Worm (Caenorhabditis elegans) whole organism, late embryonic: ENCODE data around the gene srx-92.
"Not testable (repeated sequence)": the region's sequence is repeated elsewhere in the genome, so short reads cannot be mapped to it uniquely, and the experiment has no call there.

ENCODE experiments used
- C08G9.2 ChIP-seq: sonication (generic microtip); optimal IDR thresholded peaks from 2 replicates; lab custom pipeline; 2016; ENCODE audit warnings: mild to moderate bottlenecking, missing genetic modification characterization, moderate library complexity, missing compliant biosample characterization
- C38D4.7 ChIP-seq: fragments of 200-800 bp; sonication (Bioruptor generic); optimal IDR thresholded peaks from 2 replicates; lab custom pipeline; 2018; ENCODE audit warnings: mild to moderate bottlenecking, missing genetic modification characterization, moderate library complexity, missing compliant biosample characterization
- F13H6.1 ChIP-seq: sonication (generic microtip); optimal IDR thresholded peaks from 2 replicates; lab custom pipeline; 2016; ENCODE audit warnings: missing genetic modification characterization, missing compliant biosample characterization
- K02D7.2 ChIP-seq: sonication (generic microtip); optimal IDR thresholded peaks from 2 replicates; lab custom pipeline; 2017; ENCODE audit warnings: mild to moderate bottlenecking, missing genetic modification characterization, missing compliant biosample characterization
- K09A11.1 ChIP-seq: sonication (generic microtip); optimal IDR thresholded peaks from 2 replicates; lab custom pipeline; 2017; ENCODE audit warnings: antibody characterized with exemption, mild to moderate bottlenecking, missing genetic modification characterization, missing compliant biosample characterization; ENCODE audit not compliant: insufficient read depth
- ama-1 ChIP-seq: fragments of 150-350 bp; optimal IDR thresholded peaks from 2 replicates; lab custom pipeline; 2014
- ceh-19 ChIP-seq: fragments of 200-800 bp; sonication (Bioruptor generic); optimal IDR thresholded peaks from 2 replicates; lab custom pipeline; 2018; ENCODE audit warnings: mild to moderate bottlenecking, missing genetic modification characterization, missing compliant biosample characterization
- ceh-2 ChIP-seq: sonication (generic microtip); optimal IDR thresholded peaks from 2 replicates; lab custom pipeline; 2016; ENCODE audit warnings: missing genotype, missing genetic modification characterization, missing compliant biosample characterization
- ceh-22 ChIP-seq: sonication (generic microtip); optimal IDR thresholded peaks from 2 replicates; lab custom pipeline; 2017; ENCODE audit warnings: missing biosample characterization, missing genetic modification characterization
- ceh-31 ChIP-seq: sonication (generic microtip); optimal IDR thresholded peaks from 2 replicates; lab custom pipeline; 2016; ENCODE audit warnings: missing genetic modification characterization, missing compliant biosample characterization
- ceh-34 ChIP-seq: sonication (generic microtip); optimal IDR thresholded peaks from 2 replicates; lab custom pipeline; 2016; ENCODE audit warnings: mild to moderate bottlenecking, missing genetic modification characterization, missing compliant biosample characterization
- ceh-48 ChIP-seq: sonication (generic microtip); optimal IDR thresholded peaks from 2 replicates; lab custom pipeline; 2016; ENCODE audit warnings: missing genetic modification characterization, inconsistent platforms, missing compliant biosample characterization
- ceh-9 ChIP-seq: sonication (generic microtip); optimal IDR thresholded peaks from 2 replicates; lab custom pipeline; 2016; ENCODE audit warnings: mild to moderate bottlenecking, missing genetic modification characterization, inconsistent platforms, missing compliant biosample characterization
- dmd-4 ChIP-seq: sonication (generic microtip); optimal IDR thresholded peaks from 2 replicates; lab custom pipeline; 2016; ENCODE audit warnings: borderline replicate concordance, missing genetic modification characterization, missing compliant biosample characterization
- dve-1 ChIP-seq: sonication (generic microtip); optimal IDR thresholded peaks from 2 replicates; lab custom pipeline; 2017; ENCODE audit warnings: antibody characterized with exemption, mild to moderate bottlenecking, missing genetic modification characterization, missing compliant biosample characterization
- elt-4 ChIP-seq: sonication (generic microtip); optimal IDR thresholded peaks from 2 replicates; lab custom pipeline; 2016; ENCODE audit warnings: missing genetic modification characterization, missing compliant biosample characterization
- eyg-1 ChIP-seq: sonication (generic microtip); optimal IDR thresholded peaks from 2 replicates; lab custom pipeline; 2016; ENCODE audit warnings: missing genotype, missing genetic modification characterization, missing compliant biosample characterization
- fax-1 ChIP-seq: sonication (generic microtip); optimal IDR thresholded peaks from 2 replicates; lab custom pipeline; 2016; ENCODE audit warnings: missing genotype, missing genetic modification characterization, missing compliant biosample characterization
- fkh-10 ChIP-seq: fragments of 150-350 bp; optimal IDR thresholded peaks from 2 replicates; lab custom pipeline; 2014; ENCODE audit warnings: missing biosample characterization, missing genetic modification reagents, missing genetic modification characterization
- hlh-13 ChIP-seq: fragments of 200-800 bp; sonication (Bioruptor generic); optimal IDR thresholded peaks from 2 replicates; lab custom pipeline; 2018; ENCODE audit warnings: mild to moderate bottlenecking, missing genetic modification characterization, missing compliant biosample characterization
- hlh-30 ChIP-seq: sonication (generic microtip); optimal IDR thresholded peaks from 2 replicates; lab custom pipeline; 2017; ENCODE audit warnings: antibody characterized with exemption, missing genetic modification characterization, missing compliant biosample characterization; ENCODE audit not compliant: insufficient read depth
- hlh-6 ChIP-seq: sonication (generic microtip); optimal IDR thresholded peaks from 2 replicates; lab custom pipeline; 2016; ENCODE audit warnings: missing genotype, missing genetic modification characterization, missing compliant biosample characterization
- mec-3 ChIP-seq: sonication (generic microtip); optimal IDR thresholded peaks from 2 replicates; lab custom pipeline; 2016; ENCODE audit warnings: borderline replicate concordance, missing genetic modification characterization, missing compliant biosample characterization
- nhr-11 ChIP-seq: fragments of 150-350 bp; optimal IDR thresholded peaks from 2 replicates; lab custom pipeline; 2014; ENCODE audit warnings: missing biosample characterization, missing genetic modification characterization
- nhr-232 ChIP-seq: sonication (generic microtip); optimal IDR thresholded peaks from 2 replicates; lab custom pipeline; 2016; ENCODE audit warnings: missing genetic modification characterization, missing compliant biosample characterization
- npax-4 ChIP-seq: sonication (generic microtip); optimal IDR thresholded peaks from 2 replicates; lab custom pipeline; 2016; ENCODE audit warnings: missing genetic modification characterization, missing compliant biosample characterization
- odd-2 ChIP-seq: sonication (generic microtip); optimal IDR thresholded peaks from 2 replicates; lab custom pipeline; 2017; ENCODE audit warnings: antibody characterized with exemption, mild to moderate bottlenecking, missing genetic modification characterization, missing compliant biosample characterization
- pag-3 ChIP-seq: sonication (generic microtip); optimal IDR thresholded peaks from 2 replicates; lab custom pipeline; 2016; ENCODE audit warnings: missing compliant biosample characterization, missing genetic modification characterization, borderline replicate concordance
- pat-9 ChIP-seq: fragments of 200-800 bp; sonication (Bioruptor generic); optimal IDR thresholded peaks from 2 replicates; lab custom pipeline; 2018; ENCODE audit warnings: mild to moderate bottlenecking, missing genetic modification characterization, moderate library complexity, missing compliant biosample characterization
- pha-4 ChIP-seq: fragments of 150-350 bp; optimal IDR thresholded peaks from 2 replicates; lab custom pipeline; 2018; ENCODE audit warnings: missing biosample characterization, missing genetic modification reagents, missing genetic modification characterization
- pros-1 ChIP-seq: fragments of 150-350 bp; optimal IDR thresholded peaks from 2 replicates; lab custom pipeline; 2014; ENCODE audit warnings: missing biosample characterization, missing genetic modification reagents, missing genetic modification characterization
- ref-2 ChIP-seq: sonication (generic microtip); optimal IDR thresholded peaks from 2 replicates; lab custom pipeline; 2016; ENCODE audit warnings: missing genetic modification characterization, missing compliant biosample characterization
- sdc-2 ChIP-seq: sonication (generic microtip); optimal IDR thresholded peaks from 2 replicates; lab custom pipeline; 2016; ENCODE audit warnings: missing genotype, missing genetic modification characterization, missing compliant biosample characterization
- sox-2 ChIP-seq: fragments of 200-800 bp; sonication (Bioruptor generic); IDR thresholded peaks from 2 replicates; pipeline ENCODE4 v1.3.6; 2022; ENCODE audit warnings: missing genetic modification reagents, missing genetic modification characterization, missing compliant biosample characterization
- syd-9 ChIP-seq: sonication (generic microtip); optimal IDR thresholded peaks from 2 replicates; lab custom pipeline; 2016; ENCODE audit warnings: mild to moderate bottlenecking, missing genetic modification characterization, moderate library complexity, missing compliant biosample characterization
- tbx-2 ChIP-seq: sonication (generic microtip); optimal IDR thresholded peaks from 2 replicates; lab custom pipeline; 2016; ENCODE audit warnings: missing genetic modification characterization, missing compliant biosample characterization
- unc-3 ChIP-seq, 2 experiments: fragments of 200-800 bp in 1 of 2; sonication (Bioruptor generic) in 1 of 2; sonication (generic microtip) in 1 of 2; conservative IDR thresholded peaks in 1 of 2; optimal IDR thresholded peaks in 1 of 2; 2 replicates each; pipeline versions ENCODE4 v1.3.6 to Lab custom; 2016 to 2022; ENCODE audit warnings: missing compliant biosample characterization in 2 of 2, missing genetic modification characterization in 2 of 2, missing genetic modification reagents in 1 of 2
- unc-42 ChIP-seq: sonication (generic microtip); optimal IDR thresholded peaks from 2 replicates; lab custom pipeline; 2016; ENCODE audit warnings: missing genotype, missing genetic modification characterization, missing compliant biosample characterization
- unc-86 ChIP-seq: sonication (generic microtip); optimal IDR thresholded peaks from 2 replicates; lab custom pipeline; 2016; ENCODE audit warnings: missing genetic modification characterization, missing compliant biosample characterization

Gene srx-92

ce11 chrV:7320909-7321308, 4.3 kb downstream of the srx-92 start, which contains the start of gene lmd-4:
Gene lmd-4, minus strand, starts transcription at chrV:7321009.
- TF ChIP-seq ref-2 (tag; lab: Kevin White, UChicago) (no peak), nhr-11 (tag; lab: Kevin White, UChicago) (no peak)
- TF ChIP-seq, all 69 proteins: peak for 0

- TF ChIP-seq unc-42 (tag; lab: Kevin White, UChicago) (no peak), dve-1 (no peak), F13H6.1 (no peak), unc-3 (GFP tag; conservative IDR thresholded peaks at IDR 0.05; lab: Robert Waterston, UW) (no peak), unc-3 (tag; optimal IDR thresholded peaks at IDR 0.05; lab: Kevin White, UChicago) (no peak), odd-2 (no peak), fkh-10 (GFP tag; lab: Kevin White, UChicago) (no peak), dmd-4 (tag; lab: Kevin White, UChicago) (no peak), syd-9 (tag; lab: Kevin White, UChicago) (no peak), ceh-48 (tag; lab: Kevin White, UChicago) (no peak), K02D7.2 (tag; lab: Kevin White, UChicago) (no peak), ceh-19 (no peak), pat-9 (tag; lab: Kevin White, UChicago) (no peak), pha-4 (tag; lab: Kevin White, UChicago) (no peak), ref-2 (tag; lab: Kevin White, UChicago) (no peak), elt-4 (tag; lab: Kevin White, UChicago) (no peak), K09A11.1 (tag; lab: Kevin White, UChicago) (no peak), C38D4.7 (GFP tag; lab: Kevin White, UChicago) (no peak)
These were observed 12.0 kb downstream of the srx-92 start, which contains the start of gene srx-6 for ce11 chrV:7313233-7313632. Gene srx-6, minus strand, starts transcription at chrV:7313333.

ce11 chrV:7307089-7307488, 18.1 kb downstream of the srx-92 start, which contains the start of gene F07G11.1:
Gene F07G11.1, plus strand, starts transcription at chrV:7307389.
- TF ChIP-seq ama-1 (lab: Kevin White, UChicago), result no peak
- no peak for TF ChIP-seq npax-4
- no peak for TF ChIP-seq eyg-1 (tag; lab: Kevin White, UChicago)
- TF ChIP-seq pat-9 (tag; lab: Kevin White, UChicago), result no peak
- TF ChIP-seq C08G9.2 (tag; lab: Kevin White, UChicago), result no peak
- no peak for TF ChIP-seq hlh-6 (tag; lab: Kevin White, UChicago)
- no peak for TF ChIP-seq ceh-34 (tag; lab: Kevin White, UChicago)
- TF ChIP-seq elt-4 (tag; lab: Kevin White, UChicago), result no peak
- TF ChIP-seq ceh-2 (tag; lab: Kevin White, UChicago), result no peak
- TF ChIP-seq unc-42 (tag; lab: Kevin White, UChicago), result no peak
- no peak for TF ChIP-seq nhr-232 (tag; lab: Kevin White, UChicago)
- TF ChIP-seq F13H6.1, result no peak
- no peak for TF ChIP-seq hlh-13
- no peak for TF ChIP-seq ceh-22 (tag; lab: Kevin White, UChicago)
- no peak for TF ChIP-seq fax-1 (tag; lab: Kevin White, UChicago)
- no peak for TF ChIP-seq sdc-2 (tag; lab: Kevin White, UChicago)
- TF ChIP-seq sox-2 (GFP tag; lab: Robert Waterston, UW), result no peak
- TF ChIP-seq, all 69 proteins: peak for 0

- not testable (repeated sequence) for TF ChIP-seq tbx-2, pag-3, C08G9.2 (tag; lab: Kevin White, UChicago)
These were observed 20.7 kb downstream of the srx-92 start, which contains the start of gene F07G11.2 for ce11 chrV:7304506-7304905. Gene F07G11.2, plus strand, starts transcription at chrV:7304806.

ce11 chrV:7298463-7298862, 26.7 kb downstream of the srx-92 start, which contains the start of gene F07G11.3:
Gene F07G11.3, plus strand, starts transcription at chrV:7298763.
- no peak for TF ChIP-seq mec-3 (tag; lab: Kevin White, UChicago)
- TF ChIP-seq pros-1 (tag; lab: Kevin White, UChicago), result no peak
- TF ChIP-seq fax-1 (tag; lab: Kevin White, UChicago), result no peak
- no peak for TF ChIP-seq unc-86
- no peak for TF ChIP-seq hlh-30
- no peak for TF ChIP-seq syd-9 (tag; lab: Kevin White, UChicago)
- no peak for TF ChIP-seq odd-2
- TF ChIP-seq hlh-13, result no peak
- TF ChIP-seq ceh-31 (tag; lab: Kevin White, UChicago), result no peak
- no peak for TF ChIP-seq ceh-9 (tag; lab: Kevin White, UChicago)
- no peak for TF ChIP-seq fkh-10 (GFP tag; lab: Kevin White, UChicago)
